Worm (Caenorhabditis elegans) whole organism, late embryonic: ENCODE data around the gene K02E11.5.

ENCODE experiments used
- F13H6.1 ChIP-seq: sonication (generic microtip); optimal IDR thresholded peaks from 2 replicates; lab custom pipeline; 2016; ENCODE audit warnings: missing genetic modification characterization, missing compliant biosample characterization
- K09A11.1 ChIP-seq: sonication (generic microtip); optimal IDR thresholded peaks from 2 replicates; lab custom pipeline; 2017; ENCODE audit warnings: antibody characterized with exemption, mild to moderate bottlenecking, missing genetic modification characterization, missing compliant biosample characterization; ENCODE audit not compliant: insufficient read depth
- Y22D7AL.16 ChIP-seq: sonication (generic microtip); optimal IDR thresholded peaks from 2 replicates; lab custom pipeline; 2016; ENCODE audit warnings: missing genetic modification characterization, missing compliant biosample characterization
- ahr-1 ChIP-seq: sonication (generic microtip); optimal IDR thresholded peaks from 2 replicates; lab custom pipeline; 2016; ENCODE audit warnings: missing genetic modification characterization, missing compliant biosample characterization
- ama-1 ChIP-seq: fragments of 150-350 bp; optimal IDR thresholded peaks from 2 replicates; lab custom pipeline; 2014
- ceh-24 ChIP-seq: sonication (generic microtip); optimal IDR thresholded peaks from 2 replicates; lab custom pipeline; 2016; ENCODE audit warnings: mild to moderate bottlenecking, missing genetic modification characterization, missing compliant biosample characterization
- ceh-48 ChIP-seq: sonication (generic microtip); optimal IDR thresholded peaks from 2 replicates; lab custom pipeline; 2016; ENCODE audit warnings: missing genetic modification characterization, inconsistent platforms, missing compliant biosample characterization
- che-1 ChIP-seq: sonication (generic microtip); optimal IDR thresholded peaks from 2 replicates; lab custom pipeline; 2016; ENCODE audit warnings: mild to moderate bottlenecking, missing genetic modification characterization, missing compliant biosample characterization
- fax-1 ChIP-seq: sonication (generic microtip); optimal IDR thresholded peaks from 2 replicates; lab custom pipeline; 2016; ENCODE audit warnings: missing genotype, missing genetic modification characterization, missing compliant biosample characterization
- nfya-1 ChIP-seq: sonication (generic microtip); optimal IDR thresholded peaks from 2 replicates; lab custom pipeline; 2017; ENCODE audit warnings: missing genetic modification characterization, mild to moderate bottlenecking, missing compliant biosample characterization, antibody characterized with exemption, moderate library complexity
- nhr-11 ChIP-seq: fragments of 150-350 bp; optimal IDR thresholded peaks from 2 replicates; lab custom pipeline; 2014; ENCODE audit warnings: missing biosample characterization, missing genetic modification characterization
- pha-4 ChIP-seq: fragments of 150-350 bp; optimal IDR thresholded peaks from 2 replicates; lab custom pipeline; 2018; ENCODE audit warnings: missing biosample characterization, missing genetic modification reagents, missing genetic modification characterization
- pqm-1 ChIP-seq: sonication (generic microtip); optimal IDR thresholded peaks from 2 replicates; lab custom pipeline; 2016; ENCODE audit warnings: missing genetic modification characterization, missing compliant biosample characterization
- sox-2 ChIP-seq: fragments of 200-800 bp; sonication (Bioruptor generic); IDR thresholded peaks from 2 replicates; pipeline ENCODE4 v1.3.6; 2022; ENCODE audit warnings: missing genetic modification reagents, missing genetic modification characterization, missing compliant biosample characterization

- TF ChIP-seq ceh-24 (tag; lab: Kevin White, UChicago) (no peak), F13H6.1 (no peak), fax-1 (tag; lab: Kevin White, UChicago) (no peak), Y22D7AL.16 (tag; lab: Kevin White, UChicago) (no peak), pha-4 (tag; lab: Kevin White, UChicago) (no peak), che-1 (tag; lab: Kevin White, UChicago) (no peak), nhr-11 (tag; lab: Kevin White, UChicago) (no peak), ceh-48 (tag; lab: Kevin White, UChicago) (no peak), ahr-1 (tag; lab: Kevin White, UChicago) (no peak), sox-2 (no peak), K09A11.1 (tag; lab: Kevin White, UChicago) (no peak), nfya-1 (tag; lab: Kevin White, UChicago) (no peak), ama-1 (lab: Kevin White, UChicago) (no peak), pqm-1 (tag; lab: Kevin White, UChicago) (no peak)
Observed at ce11 chrV:14235942-14236341, 16.2 kb upstream of the K02E11.5 start, which contains the start of gene ent-3.
